Fruit fly (Drosophila melanogaster) whole organism, prepupa: ENCODE results near the gene CG18273.
A peak's percentile ranks its signal among the peaks of the same experiment; 100 is the strongest.

Experiments used
- CG10631 ChIP-seq: fragments of 200-800 bp; sonication (Bioruptor generic); optimal IDR thresholded peaks from 2 replicates; lab custom pipeline; 2016; ENCODE audit warnings: missing biosample characterization, missing genetic modification characterization
- CG11294 ChIP-seq: fragments of 200-800 bp; sonication (Bioruptor generic); IDR thresholded peaks from 2 replicates; pipeline ENCODE4 v1.3.6; 2022; ENCODE audit warnings: missing biosample characterization, missing genetic modification characterization
- CG11762 ChIP-seq: fragments of 200-800 bp; sonication (Bioruptor generic); optimal IDR thresholded peaks from 3 replicates; lab custom pipeline; 2016; ENCODE audit warnings: missing biosample characterization, missing genetic modification characterization; ENCODE audit not compliant: insufficient read depth
- CG11902 ChIP-seq: fragments of 200-800 bp; sonication (Bioruptor generic); optimal IDR thresholded peaks from 3 replicates; lab custom pipeline; 2016; ENCODE audit warnings: missing biosample characterization, missing genetic modification characterization
- CG15336 ChIP-seq: fragments of 200-800 bp; sonication (Bioruptor generic); IDR thresholded peaks from 2 replicates; pipeline ENCODE4 v1.3.6; 2022; ENCODE audit warnings: missing biosample characterization, missing genetic modification characterization
- CG1621 ChIP-seq: fragments of 200-800 bp; sonication (Bioruptor generic); optimal IDR thresholded peaks from 3 replicates; lab custom pipeline; 2018; ENCODE audit warnings: missing biosample characterization, mild to moderate bottlenecking, missing genetic modification characterization
- CG16779 ChIP-seq: fragments of 200-800 bp; sonication (Bioruptor generic); optimal IDR thresholded peaks from 3 replicates; lab custom pipeline; 2017; ENCODE audit warnings: missing biosample characterization, mild to moderate bottlenecking, missing genetic modification characterization
- CG3032 ChIP-seq: fragments of 200-800 bp; optimal IDR thresholded peaks from 2 replicates; lab custom pipeline; 2019; ENCODE audit warnings: missing biosample characterization, mild to moderate bottlenecking, missing genetic modification characterization, moderate library complexity
- CG31627 ChIP-seq: fragments of 200-800 bp; sonication (Bioruptor generic); optimal IDR thresholded peaks from 3 replicates; lab custom pipeline; 2016; ENCODE audit warnings: missing biosample characterization, missing genetic modification characterization
- CG32006 ChIP-seq: fragments of 200-800 bp; sonication (Bioruptor generic); optimal IDR thresholded peaks from 3 replicates; lab custom pipeline; 2017; ENCODE audit warnings: missing biosample characterization, mild to moderate bottlenecking, missing genetic modification characterization
- CG34406 ChIP-seq: fragments of 200-800 bp; sonication (Bioruptor generic); optimal IDR thresholded peaks from 3 replicates; lab custom pipeline; 2016; ENCODE audit warnings: missing biosample characterization, missing genetic modification characterization
- CG6163 ChIP-seq: fragments of 200-800 bp; sonication (Bioruptor generic); IDR thresholded peaks from 3 replicates; pipeline ENCODE4 v1.3.6; 2022; ENCODE audit warnings: missing biosample characterization, missing genetic modification characterization
- CG7368 ChIP-seq: fragments of 200-800 bp; sonication (Bioruptor generic); optimal IDR thresholded peaks from 3 replicates; lab custom pipeline; 2016; ENCODE audit warnings: missing biosample characterization, missing genetic modification characterization
- CG8119 ChIP-seq: fragments of 200-800 bp; sonication (Bioruptor generic); IDR thresholded peaks from 3 replicates; pipeline ENCODE4 v1.3.6; 2022; ENCODE audit warnings: missing biosample characterization, missing genetic modification characterization
- CG8319 ChIP-seq: fragments of 200-800 bp; sonication (Bioruptor generic); optimal IDR thresholded peaks from 3 replicates; lab custom pipeline; 2016; ENCODE audit warnings: missing biosample characterization, missing genetic modification characterization
- CG8632 ChIP-seq: fragments of 200-800 bp; sonication (Bioruptor generic); optimal IDR thresholded peaks from 3 replicates; lab custom pipeline; 2016; ENCODE audit warnings: missing biosample characterization, missing genetic modification characterization
- CG9139 ChIP-seq: fragments of 200-800 bp; sonication (Bioruptor generic); optimal IDR thresholded peaks from 3 replicates; lab custom pipeline; 2017; ENCODE audit warnings: missing biosample characterization, mild to moderate bottlenecking, missing genetic modification characterization
- Eip75B ChIP-seq: fragments of 200-800 bp; sonication (Bioruptor generic); optimal IDR thresholded peaks from 3 replicates; lab custom pipeline; 2016; ENCODE audit warnings: missing biosample characterization, missing genetic modification characterization
- Eip78C ChIP-seq: fragments of 200-800 bp; sonication (Bioruptor generic); peaks from one replicate; lab custom pipeline; 2016; ENCODE audit warnings: missing biosample characterization, missing genetic modification characterization
- Ets21C ChIP-seq: fragments of 200-800 bp; sonication (Bioruptor generic); optimal IDR thresholded peaks from 3 replicates; lab custom pipeline; 2016; ENCODE audit warnings: missing biosample characterization, missing genetic modification characterization
- Ets96B ChIP-seq: fragments of 200-800 bp; optimal IDR thresholded peaks from 2 replicates; lab custom pipeline; 2019; ENCODE audit warnings: missing biosample characterization, mild to moderate bottlenecking, missing genetic modification characterization, moderate library complexity
- Hr38 ChIP-seq: sonication (Bioruptor generic); optimal IDR thresholded peaks from 2 replicates; lab custom pipeline; 2016; ENCODE audit warnings: missing biosample characterization, missing genetic modification characterization
- Hr39 ChIP-seq: fragments of 200-800 bp; sonication (Bioruptor generic); optimal IDR thresholded peaks from 2 replicates; lab custom pipeline; 2016; ENCODE audit warnings: missing biosample characterization, missing genetic modification characterization
- Hr4 ChIP-seq: fragments of 200-800 bp; sonication (Bioruptor generic); optimal IDR thresholded peaks from 3 replicates; lab custom pipeline; 2016; ENCODE audit warnings: missing biosample characterization, missing genetic modification characterization
- Lpt ChIP-seq: fragments of 200-800 bp; sonication (Bioruptor generic); optimal IDR thresholded peaks from 3 replicates; lab custom pipeline; 2016; ENCODE audit warnings: missing biosample characterization, missing genetic modification characterization
- Met ChIP-seq: fragments of 200-800 bp; sonication (Bioruptor generic); optimal IDR thresholded peaks from 3 replicates; lab custom pipeline; 2016; ENCODE audit warnings: missing biosample characterization, missing genetic modification characterization
- Smox ChIP-seq: fragments of 200-800 bp; sonication (Bioruptor generic); optimal IDR thresholded peaks from 3 replicates; lab custom pipeline; 2016; ENCODE audit warnings: missing biosample characterization, missing genetic modification characterization
- Sox15 ChIP-seq: fragments of 200-800 bp; sonication (Bioruptor generic); optimal IDR thresholded peaks from 3 replicates; lab custom pipeline; 2016; ENCODE audit warnings: missing biosample characterization, missing genetic modification characterization
- achi ChIP-seq: fragments of 200-800 bp; sonication (Bioruptor generic); optimal IDR thresholded peaks from 3 replicates; lab custom pipeline; 2016; ENCODE audit warnings: missing biosample characterization, missing genetic modification characterization
- cyc ChIP-seq: fragments of 200-800 bp; sonication (Bioruptor generic); optimal IDR thresholded peaks from 3 replicates; lab custom pipeline; 2016; ENCODE audit warnings: missing biosample characterization, missing genetic modification characterization
- dsx ChIP-seq: fragments of 200-800 bp; optimal IDR thresholded peaks from 3 replicates; lab custom pipeline; 2019; ENCODE audit warnings: missing biosample characterization, mild to moderate bottlenecking, missing genetic modification characterization, moderate library complexity; ENCODE audit not compliant: poor library complexity, severe bottlenecking
- eg ChIP-seq: fragments of 200-800 bp; sonication (Bioruptor generic); IDR thresholded peaks from 3 replicates; pipeline ENCODE4 v1.3.6; 2022; ENCODE audit warnings: missing biosample characterization, missing genetic modification characterization
- esn ChIP-seq: fragments of 200-800 bp; sonication (Bioruptor generic); optimal IDR thresholded peaks from 2 replicates; lab custom pipeline; 2016; ENCODE audit warnings: missing biosample characterization, mild to moderate bottlenecking, missing genetic modification characterization, moderate library complexity
- fd59A ChIP-seq: fragments of 200-800 bp; sonication (Bioruptor generic); optimal IDR thresholded peaks from 2 replicates; lab custom pipeline; 2017; ENCODE audit warnings: missing biosample characterization, mild to moderate bottlenecking, missing genetic modification characterization, missing genetic modification reagents
- net ChIP-seq: fragments of 200-800 bp; sonication (Bioruptor generic); optimal IDR thresholded peaks from 3 replicates; lab custom pipeline; 2016; ENCODE audit warnings: missing biosample characterization, missing genetic modification characterization
- pdm3 ChIP-seq: fragments of 200-800 bp; sonication (Bioruptor generic); optimal IDR thresholded peaks from 3 replicates; lab custom pipeline; 2016; ENCODE audit warnings: missing biosample characterization, missing genetic modification characterization
- spab ChIP-seq: fragments of 200-800 bp; sonication (Bioruptor generic); optimal IDR thresholded peaks from 2 replicates; lab custom pipeline; 2017; ENCODE audit warnings: missing biosample characterization, mild to moderate bottlenecking, missing genetic modification characterization, missing genetic modification reagents
- ss ChIP-seq, 2 experiments: fragments of 200-800 bp; sonication (Bioruptor generic); optimal IDR thresholded peaks; 2 replicates in 1 of 2; 3 replicates in 1 of 2; lab custom pipeline; 2017 to 2018; ENCODE audit warnings: mild to moderate bottlenecking in 2 of 2, missing biosample characterization in 2 of 2, missing genetic modification characterization in 2 of 2, moderate library complexity in 1 of 2
- svp ChIP-seq: fragments of 200-800 bp; sonication (Bioruptor generic); peaks from one replicate; lab custom pipeline; 2016; ENCODE audit warnings: missing biosample characterization, missing genetic modification characterization
- topi ChIP-seq: fragments of 200-800 bp; sonication (Bioruptor generic); optimal IDR thresholded peaks from 3 replicates; lab custom pipeline; 2016; ENCODE audit warnings: missing biosample characterization, missing genetic modification characterization
- vri ChIP-seq: fragments of 200-800 bp; sonication (Bioruptor generic); optimal IDR thresholded peaks from 3 replicates; lab custom pipeline; 2016; ENCODE audit warnings: missing biosample characterization, mild to moderate bottlenecking, missing genetic modification characterization

Gene CG18273

dm6 chrX:452716-453115 is 34.7 kb downstream of the CG18273 start (continued):
- TF ChIP-seq Hr38 (GFP tag; lab: Kevin White, UChicago), result no peak
- no peak for TF ChIP-seq Hr4 (GFP tag; lab: Kevin White, UChicago)
- no peak for TF ChIP-seq CG11762 (GFP tag; lab: Kevin White, UChicago)
- TF ChIP-seq eg (GFP tag; lab: Robert Waterston, UW), result no peak
- peak; percentile 22 for TF ChIP-seq achi
- no peak for TF ChIP-seq Hr39 (GFP tag; lab: Kevin White, UChicago)
- no peak for TF ChIP-seq CG11294
- no peak for TF ChIP-seq esn (GFP tag; lab: Kevin White, UChicago)
- TF ChIP-seq CG10631 (GFP tag; lab: Kevin White, UChicago), result no peak
- no peak for TF ChIP-seq Met (GFP tag; lab: Kevin White, UChicago)
- TF ChIP-seq Smox, result no peak
- no peak for TF ChIP-seq net (GFP tag; lab: Kevin White, UChicago)
- peak; percentile 37; the same call in 1 of the 3 replicates for TF ChIP-seq CG6163
- TF ChIP-seq svp (GFP tag; lab: Kevin White, UChicago), result no peak
- no peak for TF ChIP-seq Lpt (GFP tag; lab: Kevin White, UChicago)
- no peak for TF ChIP-seq CG32006 (GFP tag; lab: Kevin White, UChicago)
- TF ChIP-seq fd59A (GFP tag; lab: Kevin White, UChicago), result peak; percentile 41
- TF ChIP-seq pdm3 (GFP tag; lab: Kevin White, UChicago), result peak; percentile 11
- TF ChIP-seq CG34406 (GFP tag; lab: Kevin White, UChicago), result no peak
- TF ChIP-seq CG7368 (GFP tag; lab: Kevin White, UChicago), result no peak
- TF ChIP-seq Eip78C (GFP tag; lab: Kevin White, UChicago), result peak; percentile 76
- TF ChIP-seq Ets21C (GFP tag; lab: Kevin White, UChicago), result no peak
- TF ChIP-seq CG15336, result no peak
- peak; percentile 48 for TF ChIP-seq spab (GFP tag; lab: Kevin White, UChicago)
- TF ChIP-seq CG8319 (GFP tag; lab: Kevin White, UChicago), result no peak
- TF ChIP-seq vri (GFP tag; lab: Kevin White, UChicago), result no peak
- TF ChIP-seq cyc (GFP tag; lab: Kevin White, UChicago), result no peak
- TF ChIP-seq Ets96B (tag; lab: Kevin White, UChicago), result peak; percentile 54
- peak; percentile 37 for TF ChIP-seq CG1621
- TF ChIP-seq Eip75B (GFP tag; lab: Kevin White, UChicago), result no peak
- TF ChIP-seq Sox15 (GFP tag; lab: Kevin White, UChicago), result no peak
- TF ChIP-seq CG31627 (GFP tag; lab: Kevin White, UChicago), result no peak
- TF ChIP-seq CG8119 (GFP tag; lab: Robert Waterston, UW), result no peak
- TF ChIP-seq CG9139 (GFP tag; lab: Kevin White, UChicago), result peak; percentile 3
- TF ChIP-seq CG3032 (tag; lab: Kevin White, UChicago), result peak; percentile 60
- no peak for TF ChIP-seq CG8632 (GFP tag; lab: Kevin White, UChicago)
- TF ChIP-seq ss (GFP tag; optimal IDR thresholded peaks at IDR 0.05; lab: Kevin White, UChicago), result peak; percentile 42 to 47
- no peak for TF ChIP-seq topi (GFP tag; lab: Kevin White, UChicago)

dm6 chrX:448978-449377 is 38.4 kb downstream of the CG18273 start:
- TF ChIP-seq CG11902, result no peak
- no peak for TF ChIP-seq CG16779 (tag; lab: Kevin White, UChicago)
- TF ChIP-seq svp (GFP tag; lab: Kevin White, UChicago), result peak; percentile 69
- no peak for TF ChIP-seq dsx (GFP tag; lab: Kevin White, UChicago)
- TF ChIP-seq Eip78C (GFP tag; lab: Kevin White, UChicago), result peak; percentile 51
- no peak for TF ChIP-seq Met (GFP tag; lab: Kevin White, UChicago)
- no peak for TF ChIP-seq Hr38 (GFP tag; lab: Kevin White, UChicago)
